Worm (Caenorhabditis elegans): ENCODE measurements around the gene fbf-1.

The fbf-1 gene

ce11 chrII:6118163-6118562, 37.5 kb upstream of the fbf-1 start, which contains the start of gene C29H12.6:
TSS of gene C29H12.6 (minus strand) at chrII:6118263.
- no peak for TF ChIP-seq mdl-1 (tag; optimal IDR thresholded peaks at IDR 0.05)
- TF ChIP-seq ceh-16 (tag; optimal IDR thresholded peaks at IDR 0.05): no peak
- no peak for TF ChIP-seq peb-1 (tag; optimal IDR thresholded peaks at IDR 0.05)
- TF ChIP-seq ama-1 (optimal IDR thresholded peaks at IDR 0.05): no peak
- TF ChIP-seq nhr-77 (tag; optimal IDR thresholded peaks at IDR 0.05): no peak
- no peak for TF ChIP-seq mab-5 (tag; optimal IDR thresholded peaks at IDR 0.05)
- TF ChIP-seq nhr-237 (tag; optimal IDR thresholded peaks at IDR 0.05): no peak
- TF ChIP-seq nhr-23 (tag; optimal IDR thresholded peaks at IDR 0.05): no peak
- no peak for TF ChIP-seq ceh-82 (tag; optimal IDR thresholded peaks at IDR 0.05)
- no peak for TF ChIP-seq unc-39 (tag; optimal IDR thresholded peaks at IDR 0.05)
- no peak for TF ChIP-seq ztf-1 (GFP tag; conservative IDR thresholded peaks at IDR 0.05)
- TF ChIP-seq nhr-25 (tag; optimal IDR thresholded peaks at IDR 0.05): no peak
- TF ChIP-seq sem-4 (tag; optimal IDR thresholded peaks at IDR 0.05): no peak
- no peak for TF ChIP-seq C34F6.9 (tag; optimal IDR thresholded peaks at IDR 0.05)
- TF ChIP-seq aly-2 (tag; optimal IDR thresholded peaks at IDR 0.05): no peak
- no peak for TF ChIP-seq elt-1 (tag; optimal IDR thresholded peaks at IDR 0.05)
- no peak for TF ChIP-seq nhr-12 (tag; optimal IDR thresholded peaks at IDR 0.05)
- no peak for TF ChIP-seq nhr-6 (tag; optimal IDR thresholded peaks at IDR 0.05)

- TF ChIP-seq mbf-1 (tag; optimal IDR thresholded peaks at IDR 0.05) (no peak), blmp-1 (tag; optimal IDR thresholded peaks at IDR 0.05; ENCODE audit: insufficient read depth) (no peak), F13H6.1 (tag; optimal IDR thresholded peaks at IDR 0.05) (no peak), lsy-2 (tag; optimal IDR thresholded peaks at IDR 0.05) (no peak), nhr-21 (tag; optimal IDR thresholded peaks at IDR 0.05) (no peak), gmeb-1 (tag; optimal IDR thresholded peaks at IDR 0.05) (no peak), ztf-11 (tag; optimal IDR thresholded peaks at IDR 0.05) (no peak), sma-9 (GFP tag; optimal IDR thresholded peaks at IDR 0.05) (no peak), sma-9 (tag; optimal IDR thresholded peaks at IDR 0.05) (no peak), dmd-4 (tag; optimal IDR thresholded peaks at IDR 0.05) (no peak), alr-1 (tag; optimal IDR thresholded peaks at IDR 0.05) (no peak), elt-3 (tag; optimal IDR thresholded peaks at IDR 0.05) (no peak), nhr-237 (tag; optimal IDR thresholded peaks at IDR 0.05) (no peak), unc-55 (GFP tag; optimal IDR thresholded peaks at IDR 0.05) (no peak), sem-4 (tag; optimal IDR thresholded peaks at IDR 0.05) (no peak), nhr-77 (tag; optimal IDR thresholded peaks at IDR 0.05) (no peak), nhr-23 (tag; optimal IDR thresholded peaks at IDR 0.05) (no peak), ceh-16 (tag; optimal IDR thresholded peaks at IDR 0.05) (no peak), peb-1 (tag; optimal IDR thresholded peaks at IDR 0.05) (no peak), fos-1 (tag; optimal IDR thresholded peaks at IDR 0.05) (no peak), ceh-82 (tag; optimal IDR thresholded peaks at IDR 0.05) (no peak)
These were observed 36.1 kb upstream of the fbf-1 start for ce11 chrII:6116701-6117100.

ce11 chrII:6115283-6115682, 34.6 kb upstream of the fbf-1 start:
- TF ChIP-seq nhr-10 (tag; optimal IDR thresholded peaks at IDR 0.05) (no peak), elt-3 (tag; optimal IDR thresholded peaks at IDR 0.05) (no peak)

- peak; percentile 73 for TF ChIP-seq mab-5 (tag; optimal IDR thresholded peaks at IDR 0.05)
- TF ChIP-seq peb-1 (tag; optimal IDR thresholded peaks at IDR 0.05): no peak
- no peak for TF ChIP-seq Y55F3AM.14 (GFP tag; optimal IDR thresholded peaks at IDR 0.05)
- TF ChIP-seq dmd-4 (tag; optimal IDR thresholded peaks at IDR 0.05): no peak
These were observed 33.3 kb upstream of the fbf-1 start for ce11 chrII:6113842-6114441.

ce11 chrII:6113187-6113586, 32.5 kb upstream of the fbf-1 start, which contains the start of gene heri-1:
TSS of gene heri-1 (minus strand) at chrII:6113194.
- TF ChIP-seq mbf-1 (tag; optimal IDR thresholded peaks at IDR 0.05): no peak
- TF ChIP-seq nhr-6 (tag; optimal IDR thresholded peaks at IDR 0.05): no peak
- TF ChIP-seq nhr-12 (tag; optimal IDR thresholded peaks at IDR 0.05): no peak
- no peak for TF ChIP-seq fos-1 (tag; optimal IDR thresholded peaks at IDR 0.05)
- no peak for TF ChIP-seq lin-39 (tag; optimal IDR thresholded peaks at IDR 0.05)
- no peak for TF ChIP-seq crh-2 (tag; optimal IDR thresholded peaks at IDR 0.05)
- TF ChIP-seq nhr-21 (tag; optimal IDR thresholded peaks at IDR 0.05): no peak
- TF ChIP-seq sem-4 (tag; optimal IDR thresholded peaks at IDR 0.05): no peak
- TF ChIP-seq gmeb-1 (tag; optimal IDR thresholded peaks at IDR 0.05): no peak
